Worm (Caenorhabditis elegans) whole organism, late embryonic: ENCODE results near the gene F47B10.9.

Experiments
- C08G9.2 ChIP-seq: sonication (generic microtip); optimal IDR thresholded peaks from 2 replicates; lab custom pipeline; 2016; ENCODE audit warnings: mild to moderate bottlenecking, missing genetic modification characterization, moderate library complexity, missing compliant biosample characterization
- C38D4.7 ChIP-seq: fragments of 200-800 bp; sonication (Bioruptor generic); optimal IDR thresholded peaks from 2 replicates; lab custom pipeline; 2018; ENCODE audit warnings: mild to moderate bottlenecking, missing genetic modification characterization, moderate library complexity, missing compliant biosample characterization
- K02D7.2 ChIP-seq: sonication (generic microtip); optimal IDR thresholded peaks from 2 replicates; lab custom pipeline; 2017; ENCODE audit warnings: mild to moderate bottlenecking, missing genetic modification characterization, missing compliant biosample characterization
- T23F11.4 ChIP-seq: fragments of 200-800 bp; sonication (Bioruptor generic); optimal IDR thresholded peaks from 2 replicates; lab custom pipeline; 2018; ENCODE audit warnings: mild to moderate bottlenecking, missing genetic modification characterization, missing compliant biosample characterization
- Y22D7AL.16 ChIP-seq: sonication (generic microtip); optimal IDR thresholded peaks from 2 replicates; lab custom pipeline; 2016; ENCODE audit warnings: missing genetic modification characterization, missing compliant biosample characterization
- ahr-1 ChIP-seq: sonication (generic microtip); optimal IDR thresholded peaks from 2 replicates; lab custom pipeline; 2016; ENCODE audit warnings: missing genetic modification characterization, missing compliant biosample characterization
- ceh-14 ChIP-seq: sonication (generic microtip); optimal IDR thresholded peaks from 2 replicates; lab custom pipeline; 2016; ENCODE audit warnings: missing genotype, missing genetic modification characterization, missing compliant biosample characterization
- ceh-18 ChIP-seq: sonication (generic microtip); optimal IDR thresholded peaks from 2 replicates; lab custom pipeline; 2016; ENCODE audit warnings: missing genetic modification characterization, missing compliant biosample characterization
- ceh-2 ChIP-seq: sonication (generic microtip); optimal IDR thresholded peaks from 2 replicates; lab custom pipeline; 2016; ENCODE audit warnings: missing genotype, missing genetic modification characterization, missing compliant biosample characterization
- ceh-24 ChIP-seq: sonication (generic microtip); optimal IDR thresholded peaks from 2 replicates; lab custom pipeline; 2016; ENCODE audit warnings: mild to moderate bottlenecking, missing genetic modification characterization, missing compliant biosample characterization
- ceh-30 ChIP-seq: fragments of 150-350 bp; optimal IDR thresholded peaks from 2 replicates; lab custom pipeline; 2014; ENCODE audit warnings: missing biosample characterization, missing genetic modification characterization
- ceh-31 ChIP-seq: sonication (generic microtip); optimal IDR thresholded peaks from 2 replicates; lab custom pipeline; 2016; ENCODE audit warnings: missing genetic modification characterization, missing compliant biosample characterization
- ceh-48 ChIP-seq: sonication (generic microtip); optimal IDR thresholded peaks from 2 replicates; lab custom pipeline; 2016; ENCODE audit warnings: missing genetic modification characterization, inconsistent platforms, missing compliant biosample characterization
- ceh-6 ChIP-seq: fragments of 200-800 bp; sonication (Bioruptor generic); optimal IDR thresholded peaks from 2 replicates; lab custom pipeline; 2018; ENCODE audit warnings: mild to moderate bottlenecking, missing genetic modification characterization, missing compliant biosample characterization
- ceh-9 ChIP-seq: sonication (generic microtip); optimal IDR thresholded peaks from 2 replicates; lab custom pipeline; 2016; ENCODE audit warnings: mild to moderate bottlenecking, missing genetic modification characterization, inconsistent platforms, missing compliant biosample characterization
- dmd-4 ChIP-seq: sonication (generic microtip); optimal IDR thresholded peaks from 2 replicates; lab custom pipeline; 2016; ENCODE audit warnings: borderline replicate concordance, missing genetic modification characterization, missing compliant biosample characterization
- dve-1 ChIP-seq: sonication (generic microtip); optimal IDR thresholded peaks from 2 replicates; lab custom pipeline; 2017; ENCODE audit warnings: antibody characterized with exemption, mild to moderate bottlenecking, missing genetic modification characterization, missing compliant biosample characterization
- ets-4 ChIP-seq: sonication (generic microtip); optimal IDR thresholded peaks from 2 replicates; lab custom pipeline; 2016; ENCODE audit warnings: missing genetic modification characterization, missing compliant biosample characterization
- eyg-1 ChIP-seq: sonication (generic microtip); optimal IDR thresholded peaks from 2 replicates; lab custom pipeline; 2016; ENCODE audit warnings: missing genotype, missing genetic modification characterization, missing compliant biosample characterization
- fax-1 ChIP-seq: sonication (generic microtip); optimal IDR thresholded peaks from 2 replicates; lab custom pipeline; 2016; ENCODE audit warnings: missing genotype, missing genetic modification characterization, missing compliant biosample characterization
- fkh-10 ChIP-seq: fragments of 150-350 bp; optimal IDR thresholded peaks from 2 replicates; lab custom pipeline; 2014; ENCODE audit warnings: missing biosample characterization, missing genetic modification reagents, missing genetic modification characterization
- gmeb-2 ChIP-seq: sonication (generic microtip); optimal IDR thresholded peaks from 2 replicates; lab custom pipeline; 2016; ENCODE audit warnings: missing genetic modification characterization, inconsistent platforms, missing compliant biosample characterization
- hlh-13 ChIP-seq: fragments of 200-800 bp; sonication (Bioruptor generic); optimal IDR thresholded peaks from 2 replicates; lab custom pipeline; 2018; ENCODE audit warnings: mild to moderate bottlenecking, missing genetic modification characterization, missing compliant biosample characterization
- hlh-15 ChIP-seq: sonication (generic microtip); optimal IDR thresholded peaks from 2 replicates; lab custom pipeline; 2016; ENCODE audit warnings: missing genetic modification characterization, missing compliant biosample characterization
- hlh-6 ChIP-seq: sonication (generic microtip); optimal IDR thresholded peaks from 2 replicates; lab custom pipeline; 2016; ENCODE audit warnings: missing genotype, missing genetic modification characterization, missing compliant biosample characterization
- lin-11 ChIP-seq: fragments of 200-800 bp; sonication (Bioruptor generic); optimal IDR thresholded peaks from 2 replicates; lab custom pipeline; 2018; ENCODE audit warnings: mild to moderate bottlenecking, missing genetic modification characterization, missing compliant biosample characterization
- madf-2 ChIP-seq: sonication (generic microtip); optimal IDR thresholded peaks from 2 replicates; lab custom pipeline; 2017; ENCODE audit warnings: missing genetic modification characterization, missing compliant biosample characterization
- nhr-11 ChIP-seq: fragments of 150-350 bp; optimal IDR thresholded peaks from 2 replicates; lab custom pipeline; 2014; ENCODE audit warnings: missing biosample characterization, missing genetic modification characterization
- nhr-232 ChIP-seq: sonication (generic microtip); optimal IDR thresholded peaks from 2 replicates; lab custom pipeline; 2016; ENCODE audit warnings: missing genetic modification characterization, missing compliant biosample characterization
- pat-9 ChIP-seq: fragments of 200-800 bp; sonication (Bioruptor generic); optimal IDR thresholded peaks from 2 replicates; lab custom pipeline; 2018; ENCODE audit warnings: mild to moderate bottlenecking, missing genetic modification characterization, moderate library complexity, missing compliant biosample characterization
- pha-4 ChIP-seq: fragments of 150-350 bp; optimal IDR thresholded peaks from 2 replicates; lab custom pipeline; 2018; ENCODE audit warnings: missing biosample characterization, missing genetic modification reagents, missing genetic modification characterization
- ref-2 ChIP-seq: sonication (generic microtip); optimal IDR thresholded peaks from 2 replicates; lab custom pipeline; 2016; ENCODE audit warnings: missing genetic modification characterization, missing compliant biosample characterization
- rnt-1 ChIP-seq: sonication (generic microtip); optimal IDR thresholded peaks from 2 replicates; lab custom pipeline; 2016; ENCODE audit warnings: missing genetic modification characterization, missing compliant biosample characterization
- sdc-2 ChIP-seq: sonication (generic microtip); optimal IDR thresholded peaks from 2 replicates; lab custom pipeline; 2016; ENCODE audit warnings: missing genotype, missing genetic modification characterization, missing compliant biosample characterization
- sox-2 ChIP-seq: fragments of 200-800 bp; sonication (Bioruptor generic); IDR thresholded peaks from 2 replicates; pipeline ENCODE4 v1.3.6; 2022; ENCODE audit warnings: missing genetic modification reagents, missing genetic modification characterization, missing compliant biosample characterization
- syd-9 ChIP-seq: sonication (generic microtip); optimal IDR thresholded peaks from 2 replicates; lab custom pipeline; 2016; ENCODE audit warnings: mild to moderate bottlenecking, missing genetic modification characterization, moderate library complexity, missing compliant biosample characterization
- tbx-2 ChIP-seq: sonication (generic microtip); optimal IDR thresholded peaks from 2 replicates; lab custom pipeline; 2016; ENCODE audit warnings: missing genetic modification characterization, missing compliant biosample characterization
- unc-3 ChIP-seq, 2 experiments: fragments of 200-800 bp in 1 of 2; sonication (Bioruptor generic) in 1 of 2; sonication (generic microtip) in 1 of 2; conservative IDR thresholded peaks in 1 of 2; optimal IDR thresholded peaks in 1 of 2; 2 replicates each; pipeline versions ENCODE4 v1.3.6 to Lab custom; 2016 to 2022; ENCODE audit warnings: missing compliant biosample characterization in 2 of 2, missing genetic modification characterization in 2 of 2, missing genetic modification reagents in 1 of 2
- unc-55 ChIP-seq: sonication (generic microtip); optimal IDR thresholded peaks from 2 replicates; lab custom pipeline; 2017; ENCODE audit warnings: missing biosample characterization, missing genetic modification reagents, missing genetic modification characterization
- ztf-16 ChIP-seq: sonication (generic microtip); optimal IDR thresholded peaks from 2 replicates; lab custom pipeline; 2017; ENCODE audit warnings: missing genetic modification characterization, missing compliant biosample characterization

F47B10.9 gene

DNA sequence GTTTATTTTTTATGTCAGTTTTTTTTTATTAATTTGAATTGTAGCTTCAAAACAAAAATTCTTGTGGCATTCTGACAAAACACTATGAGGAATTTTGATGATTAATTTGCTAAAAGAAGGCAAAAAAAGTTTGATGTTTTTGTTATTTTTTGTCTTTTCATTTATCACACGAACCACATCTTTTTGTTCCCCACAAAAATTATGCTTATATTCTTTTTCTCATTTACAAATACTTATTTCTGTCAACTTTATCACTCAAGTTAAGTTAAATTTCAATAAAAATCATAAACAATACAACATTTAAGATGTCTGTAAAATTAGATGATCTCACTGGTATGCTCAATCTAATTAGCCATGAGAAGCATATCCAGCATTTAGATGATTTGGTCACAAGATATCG, 25.7 kb downstream of the F47B10.9 start, which contains the start of gene F47B10.6:
TSS of gene F47B10.6 (plus strand) at position 301 of the 400 bp plus-strand sequence.
- TF ChIP-seq T23F11.4 (GFP tag; lab: Kevin White, UChicago), result no peak

DNA sequence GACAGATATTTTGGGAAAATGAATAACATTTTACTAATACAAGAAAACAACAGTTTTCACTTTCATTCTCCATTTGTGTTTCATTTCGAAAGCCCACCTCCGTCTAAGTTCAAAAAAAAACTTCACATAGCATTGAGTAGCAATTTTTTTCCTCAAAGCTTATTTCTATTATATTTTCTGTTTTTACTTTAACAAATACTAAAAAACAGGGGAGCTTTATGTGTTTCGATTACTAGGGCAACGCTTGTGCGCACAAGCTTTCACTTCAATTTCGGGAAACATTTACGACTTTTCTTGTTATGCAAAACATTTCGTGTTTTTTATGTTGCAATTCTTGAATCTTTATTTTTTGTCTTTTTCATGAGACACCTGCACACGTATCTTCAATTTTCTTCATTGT, 28.0 kb downstream of the F47B10.9 start, which contains the start of gene T21E8.5:
TSS of gene T21E8.5 (plus strand) at position 301 of the 400 bp plus-strand sequence.
- no peak for TF ChIP-seq hlh-13 (GFP tag; lab: Kevin White, UChicago)
- no peak for TF ChIP-seq ceh-48 (tag; lab: Kevin White, UChicago)
- no peak for TF ChIP-seq unc-55
- TF ChIP-seq pha-4 (tag; lab: Kevin White, UChicago), result no peak
- TF ChIP-seq Y22D7AL.16 (tag; lab: Kevin White, UChicago), result no peak
- no peak for TF ChIP-seq C08G9.2 (tag; lab: Kevin White, UChicago)
- no peak for TF ChIP-seq sdc-2 (tag; lab: Kevin White, UChicago)
- no peak for TF ChIP-seq lin-11
- TF ChIP-seq ceh-2, result no peak
- TF ChIP-seq ceh-18 (tag; lab: Kevin White, UChicago), result no peak
- no peak for TF ChIP-seq ceh-24
- TF ChIP-seq pat-9 (tag; lab: Kevin White, UChicago), result no peak
- TF ChIP-seq K02D7.2 (tag; lab: Kevin White, UChicago), result no peak
- no peak for TF ChIP-seq ets-4 (tag; lab: Kevin White, UChicago)

ce11 chrX:10883203-10883602, 30.7 kb downstream of the F47B10.9 start, which contains the start of gene T21E8.7:
TSS of gene T21E8.7 (plus strand) at chrX:10883503.
- TF ChIP-seq eyg-1 (no peak), tbx-2 (tag; lab: Kevin White, UChicago) (no peak), ahr-1 (no peak), nhr-11 (tag; lab: Kevin White, UChicago) (no peak), ceh-48 (tag; lab: Kevin White, UChicago) (no peak), Y22D7AL.16 (tag; lab: Kevin White, UChicago) (no peak), nhr-232 (no peak), fkh-10 (GFP tag; lab: Kevin White, UChicago) (no peak), ceh-31 (tag; lab: Kevin White, UChicago) (no peak), rnt-1 (tag; lab: Kevin White, UChicago) (no peak), hlh-6 (tag; lab: Kevin White, UChicago) (no peak), syd-9 (tag; lab: Kevin White, UChicago) (no peak), madf-2 (tag; lab: Kevin White, UChicago) (no peak), unc-3 (GFP tag; conservative IDR thresholded peaks at IDR 0.05; lab: Robert Waterston, UW) (no peak), unc-3 (tag; optimal IDR thresholded peaks at IDR 0.05; lab: Kevin White, UChicago) (no peak), ceh-24 (no peak), C38D4.7 (GFP tag; lab: Kevin White, UChicago) (no peak), gmeb-2 (tag; lab: Kevin White, UChicago) (no peak), dmd-4 (tag; lab: Kevin White, UChicago) (no peak), dve-1 (tag; lab: Kevin White, UChicago) (no peak), ceh-14 (no peak)

ce11 chrX:10881984-10882383, 31.9 kb downstream of the F47B10.9 start, which contains the start of gene T21E8.6:
TSS of gene T21E8.6 (plus strand) at chrX:10882284.
- TF ChIP-seq ref-2 (tag; lab: Kevin White, UChicago) (no peak), ceh-9 (no peak), ets-4 (tag; lab: Kevin White, UChicago) (no peak), ceh-30 (no peak)
- TF ChIP-seq, all 69 proteins: peak for 0

- TF ChIP-seq ztf-16 (no peak), Y22D7AL.16 (tag; lab: Kevin White, UChicago) (no peak), hlh-15 (tag; lab: Kevin White, UChicago) (no peak), pha-4 (tag; lab: Kevin White, UChicago) (no peak), sox-2 (GFP tag; lab: Robert Waterston, UW) (no peak), fax-1 (no peak), ceh-6 (GFP tag; lab: Kevin White, UChicago) (no peak), ref-2 (tag; lab: Kevin White, UChicago) (no peak), ets-4 (tag; lab: Kevin White, UChicago) (no peak)
These were observed 33.4 kb downstream of the F47B10.9 start, which contains the start of gene T21E8.4 for ce11 chrX:10880509-10880908. TSS of gene T21E8.4 (plus strand) at chrX:10880809.
